Fruit fly (Drosophila melanogaster): ENCODE results near the gene cm.

DNA sequence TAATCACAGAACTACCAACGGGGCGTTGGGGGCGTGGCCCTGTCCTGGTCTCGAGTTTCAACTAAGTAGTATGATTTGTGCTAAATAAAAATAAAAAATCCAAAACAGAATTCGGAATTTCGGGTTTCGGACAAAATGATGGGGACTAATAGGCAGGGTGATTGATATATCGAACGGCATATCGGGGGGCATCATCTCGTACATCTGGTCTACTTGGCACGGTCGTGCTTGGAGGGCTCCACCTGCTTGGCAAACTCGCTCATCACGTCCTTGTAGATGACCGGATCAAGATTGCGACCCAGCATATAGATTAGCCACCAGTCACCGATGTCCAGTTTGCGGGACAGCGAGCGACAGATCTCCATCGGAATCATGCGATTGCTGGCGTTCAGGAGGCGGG lies 36.7 kb downstream of the cm start:
- no peak for TF ChIP-seq knrl (GFP tag; IDR thresholded peaks at IDR 0.05; ENCODE audit: partially characterized antibody)
- TF ChIP-seq CG7745 (tag; optimal IDR thresholded peaks at IDR 0.05) = no peak
- TF ChIP-seq Dfd (GFP tag; optimal IDR thresholded peaks at IDR 0.05) = no peak
- no peak for TF ChIP-seq CG15696 (tag; optimal IDR thresholded peaks at IDR 0.05)
- TF ChIP-seq CG5953 (GFP tag; IDR thresholded peaks at IDR 0.05) = no peak
- TF ChIP-seq tx (GFP tag; optimal IDR thresholded peaks at IDR 0.05) = no peak
